Worm (Caenorhabditis elegans): Measurements from ENCODE around the gene C45B11.5.

ce11 chrV:10998797-10999196, 42.8 kb upstream of the C45B11.5 start, which contains the start of gene F53B7.7:
- TF ChIP-seq lsy-2 (tag; optimal IDR thresholded peaks at IDR 0.05) (no peak), nhr-12 (tag; optimal IDR thresholded peaks at IDR 0.05) (no peak), ztf-11 (tag; optimal IDR thresholded peaks at IDR 0.05) (no peak), snpc-4 (tag; optimal IDR thresholded peaks at IDR 0.05) (no peak), ceh-43 (GFP tag; optimal IDR thresholded peaks at IDR 0.05) (no peak), nhr-28 (tag; optimal IDR thresholded peaks at IDR 0.05) (no peak), pha-4 (tag; optimal IDR thresholded peaks at IDR 0.05) (no peak), elt-1 (tag; optimal IDR thresholded peaks at IDR 0.05; ENCODE audit: borderline replicate concordance, insufficient read depth) (no peak), unc-39 (tag; optimal IDR thresholded peaks at IDR 0.05) (no peak), ces-1 (GFP tag; optimal IDR thresholded peaks at IDR 0.05) (no peak), cnd-1 (tag; optimal IDR thresholded peaks at IDR 0.05) (no peak)

Data from whole organism, mixed stage, embryonic.